Fruit fly (Drosophila melanogaster) whole organism, larva: ENCODE results near the gene L2HGDH.

Experiments used
- noc ChIP-seq: fragments of 200-800 bp; sonication (Bioruptor generic); optimal IDR thresholded peaks from 3 replicates; lab custom pipeline; 2019; ENCODE audit warnings: missing biosample characterization, mild to moderate bottlenecking, missing genetic modification characterization, moderate library complexity

The L2HGDH gene

dm6 chr2L:18927891-18928290, 46.4 kb downstream of the L2HGDH start:
- TF ChIP-seq noc = no peak

- TF ChIP-seq noc = no peak
Measured at dm6 chr2L:18925956-18926355, 48.3 kb downstream of the L2HGDH start.

- no peak for TF ChIP-seq noc
Measured at dm6 chr2L:18925387-18925786, 48.9 kb downstream of the L2HGDH start.

DNA sequence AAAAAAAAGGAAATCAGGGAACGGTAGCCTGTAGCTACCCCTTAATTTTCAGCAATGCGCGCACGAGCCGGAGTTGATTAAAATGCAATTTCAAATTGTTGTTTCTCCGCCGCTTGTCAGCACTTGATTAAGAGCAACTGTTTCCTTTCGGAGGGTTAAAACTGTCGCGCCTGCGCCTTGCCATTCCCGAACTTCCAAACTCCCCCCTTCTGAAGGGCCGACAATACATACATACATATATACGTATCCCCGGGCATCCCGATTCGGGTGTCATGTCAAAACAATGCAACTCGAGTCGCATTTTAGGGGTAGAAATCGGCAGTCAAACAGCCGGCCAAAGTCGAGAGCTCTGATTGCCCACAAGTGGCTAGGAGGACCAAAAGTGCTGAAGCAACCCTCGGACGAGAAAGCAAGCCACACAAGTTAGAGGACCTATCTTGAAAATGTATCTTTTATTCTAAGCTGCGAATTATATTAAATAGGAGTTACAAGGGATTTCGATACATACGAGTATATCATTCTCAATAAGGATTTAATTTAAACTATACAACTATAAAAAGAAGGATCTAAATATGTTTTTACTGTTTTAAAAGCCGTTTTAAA, 49.5 kb downstream of the L2HGDH start:
- TF ChIP-seq noc = no peak
